Fruit fly (Drosophila melanogaster): ENCODE data around the gene Or1a.
A peak's percentile ranks its signal among the peaks of the same experiment; 100 is the strongest.

Gene Or1a

DNA sequence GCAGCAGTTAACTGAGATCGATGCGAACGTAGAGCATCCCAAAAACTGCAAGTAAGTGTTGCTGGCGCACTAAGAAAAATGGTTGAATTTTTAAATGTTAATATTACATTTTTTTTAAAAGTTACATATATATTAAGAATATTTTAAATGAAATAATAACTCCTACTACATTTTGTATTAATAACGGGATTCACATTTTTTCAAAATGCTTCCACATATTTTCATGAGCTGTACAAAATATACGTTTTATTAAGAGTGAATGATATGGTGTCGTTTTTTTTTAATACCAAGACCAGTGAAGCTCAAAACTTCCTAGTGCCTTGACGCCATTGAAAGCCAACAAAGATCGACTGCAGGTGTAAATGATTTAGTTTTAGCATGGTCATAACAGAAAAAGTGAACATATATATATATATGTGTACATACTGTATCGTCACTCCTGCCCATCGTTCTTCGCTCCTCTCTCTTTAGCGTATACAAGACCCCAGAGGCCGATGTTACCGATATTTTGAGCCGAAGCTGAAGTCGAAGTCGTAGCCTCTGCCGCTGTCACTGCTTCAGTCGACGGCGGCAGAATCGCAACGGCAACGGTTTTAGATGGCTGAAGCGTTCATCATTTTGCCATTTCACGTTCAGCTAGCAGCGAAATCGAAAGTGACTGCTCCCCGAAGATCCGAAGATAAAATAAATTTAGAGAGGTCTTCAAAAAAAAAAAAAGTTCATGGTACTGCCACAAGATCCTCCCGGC, 27.7 kb downstream of the Or1a start (continued):
- TF ChIP-seq Eip75B (GFP tag; optimal IDR thresholded peaks at IDR 0.05) (no peak), Eip78C (GFP tag) (peak; percentile 87), CG6808 (GFP tag; optimal IDR thresholded peaks at IDR 0.05) (peak; percentile 43), CG6854 (GFP tag; optimal IDR thresholded peaks at IDR 0.05) (no peak), salr (GFP tag; optimal IDR thresholded peaks at IDR 0.05) (peak in 1 of 2 experiments; percentile 45), ss (GFP tag; optimal IDR thresholded peaks at IDR 0.05) (peak in 1 of 2 experiments; percentile 68), CG32006 (GFP tag; optimal IDR thresholded peaks at IDR 0.05) (peak; percentile 69), CG6163 (GFP tag; IDR thresholded peaks at IDR 0.05) (peak; percentile 32; the same call in 1 of the 3 replicates), CG8632 (GFP tag; optimal IDR thresholded peaks at IDR 0.05) (peak; percentile 79), Smox (GFP tag; optimal IDR thresholded peaks at IDR 0.05) (no peak), net (GFP tag; optimal IDR thresholded peaks at IDR 0.05) (peak; percentile 57), vri (GFP tag; optimal IDR thresholded peaks at IDR 0.05) (peak; percentile 1), CG6792 (GFP tag; optimal IDR thresholded peaks at IDR 0.05) (peak; percentile 63), esn (GFP tag; optimal IDR thresholded peaks at IDR 0.05) (peak; percentile 48), acj6 (GFP tag; optimal IDR thresholded peaks at IDR 0.05) (peak; percentile 41), topi (GFP tag; optimal IDR thresholded peaks at IDR 0.05) (peak; percentile 22), Hr4 (GFP tag; optimal IDR thresholded peaks at IDR 0.05) (peak; percentile 41), CG7368 (GFP tag; optimal IDR thresholded peaks at IDR 0.05) (peak; percentile 36), CG1621 (tag; optimal IDR thresholded peaks at IDR 0.05) (no peak)

- TF ChIP-seq Met (GFP tag; optimal IDR thresholded peaks at IDR 0.05): peak; percentile 66
- peak; percentile 95 for TF ChIP-seq CG15336 (GFP tag; IDR thresholded peaks at IDR 0.05)
- peak; percentile 66 for TF ChIP-seq CG6792 (GFP tag; optimal IDR thresholded peaks at IDR 0.05)
- TF ChIP-seq CG3032 (tag; optimal IDR thresholded peaks at IDR 0.05): peak; percentile 83
- peak; percentile 65 for TF ChIP-seq CG11294 (GFP tag; IDR thresholded peaks at IDR 0.05)
- peak; percentile 71 for TF ChIP-seq svp (GFP tag)
- no peak for TF ChIP-seq fkh (GFP tag; optimal IDR thresholded peaks at IDR 0.05)
- peak; percentile 62 for TF ChIP-seq CG7368 (GFP tag; optimal IDR thresholded peaks at IDR 0.05)
- peak; percentile 82 for TF ChIP-seq CG10631 (GFP tag; optimal IDR thresholded peaks at IDR 0.05)
- peak; percentile 81 for TF ChIP-seq net (GFP tag; optimal IDR thresholded peaks at IDR 0.05)
- TF ChIP-seq CG6276 (GFP tag; optimal IDR thresholded peaks at IDR 0.05): peak; percentile 92
- peak; percentile 86 for TF ChIP-seq Lpt (GFP tag; optimal IDR thresholded peaks at IDR 0.05)
- peak; percentile 79 for TF ChIP-seq achi (GFP tag; optimal IDR thresholded peaks at IDR 0.05)
- TF ChIP-seq Eip75B (GFP tag; optimal IDR thresholded peaks at IDR 0.05): peak; percentile 80
- no peak for TF ChIP-seq CG8319 (GFP tag; optimal IDR thresholded peaks at IDR 0.05)
- peak; percentile 76 for TF ChIP-seq CG11762 (GFP tag; optimal IDR thresholded peaks at IDR 0.05; ENCODE audit: insufficient read depth)
- peak; percentile 80 for TF ChIP-seq Sox14 (GFP tag; optimal IDR thresholded peaks at IDR 0.05)
- TF ChIP-seq CG8119 (GFP tag; IDR thresholded peaks at IDR 0.05): peak; percentile 92
- TF ChIP-seq CG4318 (GFP tag; optimal IDR thresholded peaks at IDR 0.05): peak; percentile 82
- peak; percentile 56 for TF ChIP-seq Sox102F (GFP tag; optimal IDR thresholded peaks at IDR 0.05)
- TF ChIP-seq Eip78C (GFP tag): peak; percentile 96
- TF ChIP-seq CG32006 (GFP tag; optimal IDR thresholded peaks at IDR 0.05): peak; percentile 92
- TF ChIP-seq Ets96B (tag; optimal IDR thresholded peaks at IDR 0.05): peak; percentile 84
- peak; percentile 88 for TF ChIP-seq CG10669 (GFP tag; optimal IDR thresholded peaks at IDR 0.05)
- TF ChIP-seq dac (GFP tag; optimal IDR thresholded peaks at IDR 0.05): peak; percentile 65
- TF ChIP-seq CG6808 (GFP tag; optimal IDR thresholded peaks at IDR 0.05): peak; percentile 84
- TF ChIP-seq Gug (GFP tag; IDR thresholded peaks at IDR 0.05): peak; percentile 87
- TF ChIP-seq CG11902 (GFP tag; optimal IDR thresholded peaks at IDR 0.05): no peak
- peak; percentile 81 for TF ChIP-seq CG1621 (tag; optimal IDR thresholded peaks at IDR 0.05)
- TF ChIP-seq Smox (GFP tag; optimal IDR thresholded peaks at IDR 0.05): peak; percentile 51
- peak; percentile 51 for TF ChIP-seq cyc (GFP tag; optimal IDR thresholded peaks at IDR 0.05)
- TF ChIP-seq CG3919 (GFP tag; optimal IDR thresholded peaks at IDR 0.05): peak; percentile 84
- TF ChIP-seq fd85E (GFP tag; optimal IDR thresholded peaks at IDR 0.05): no peak
- TF ChIP-seq CG16779 (tag; optimal IDR thresholded peaks at IDR 0.05): peak; percentile 63
- TF ChIP-seq fd59A (GFP tag; optimal IDR thresholded peaks at IDR 0.05): peak; percentile 81
- TF ChIP-seq Ets21C (GFP tag; optimal IDR thresholded peaks at IDR 0.05): no peak
- TF ChIP-seq ss (GFP tag; optimal IDR thresholded peaks at IDR 0.05): peak; percentile 88 to 89
- TF ChIP-seq Hr39 (GFP tag; optimal IDR thresholded peaks at IDR 0.05): peak; percentile 36
- TF ChIP-seq eg (GFP tag; IDR thresholded peaks at IDR 0.05): peak; percentile 93
- peak; percentile 77 for TF ChIP-seq acj6 (GFP tag; optimal IDR thresholded peaks at IDR 0.05)
Observed at dm6 chrX:345246-345645, 30.3 kb downstream of the Or1a start.
